Fruit fly (Drosophila melanogaster) whole organism, embryonic: Measurements from ENCODE around the gene Dlc90F.

Experiments
- Blimp-1 ChIP-seq: fragments of 200-800 bp; sonication (Bioruptor generic); optimal IDR thresholded peaks from 3 replicates; lab custom pipeline; 2018; ENCODE audit warnings: missing biosample characterization, missing genetic modification characterization, mild to moderate bottlenecking, moderate library complexity, missing genetic modification reagents
- CG10209 ChIP-seq: fragments of 200-800 bp; sonication (Bioruptor generic); optimal IDR thresholded peaks from 3 replicates; lab custom pipeline; 2017; ENCODE audit warnings: missing biosample characterization, mild to moderate bottlenecking, missing genetic modification characterization, missing genetic modification reagents
- CG10366 ChIP-seq: fragments of 200-800 bp; sonication (Bioruptor generic); IDR thresholded peaks from 2 replicates; pipeline ENCODE4 v1.3.6; 2022; ENCODE audit warnings: missing biosample characterization, missing genetic modification characterization
- CG11398 ChIP-seq: fragments of 200-800 bp; sonication (Bioruptor generic); optimal IDR thresholded peaks from 2 replicates; lab custom pipeline; 2016; ENCODE audit warnings: missing biosample characterization, missing genetic modification characterization
- CG12104 ChIP-seq: fragments of 200-800 bp; sonication (Bioruptor generic); optimal IDR thresholded peaks from 3 replicates; lab custom pipeline; 2016; ENCODE audit warnings: missing biosample characterization, missing genetic modification characterization
- CG15073 ChIP-seq: fragments of 200-800 bp; sonication (Bioruptor generic); optimal IDR thresholded peaks from 2 replicates; lab custom pipeline; 2016; ENCODE audit warnings: missing biosample characterization, missing genetic modification characterization
- CG2199 ChIP-seq: fragments of 200-800 bp; sonication (Bioruptor generic); IDR thresholded peaks from 3 replicates; pipeline ENCODE4 v1.3.6; 2022; ENCODE audit warnings: missing biosample characterization, missing genetic modification characterization
- CG3281 ChIP-seq: fragments of 200-800 bp; sonication (Bioruptor generic); optimal IDR thresholded peaks from 3 replicates; lab custom pipeline; 2017; ENCODE audit warnings: missing biosample characterization, mild to moderate bottlenecking, missing genetic modification characterization
- CG4820 ChIP-seq: fragments of 200-800 bp; sonication (Bioruptor generic); optimal IDR thresholded peaks from 3 replicates; lab custom pipeline; 2016; ENCODE audit warnings: missing biosample characterization, missing genetic modification characterization
- CG6683 ChIP-seq: fragments of 200-800 bp; sonication (Bioruptor generic); optimal IDR thresholded peaks from 2 replicates; lab custom pipeline; 2017; ENCODE audit warnings: missing biosample characterization, mild to moderate bottlenecking, missing genetic modification characterization, missing genetic modification reagents
- CG8765 ChIP-seq: fragments of 200-800 bp; sonication (Bioruptor generic); IDR thresholded peaks from 2 replicates; pipeline ENCODE4 v1.3.6; 2022; ENCODE audit warnings: missing biosample characterization, missing genetic modification characterization
- Dbx ChIP-seq: fragments of 200-800 bp; sonication (Bioruptor generic); IDR thresholded peaks from 3 replicates; pipeline ENCODE4 v1.3.6; 2022; ENCODE audit warnings: missing biosample characterization, missing genetic modification characterization
- E2f2 ChIP-seq: fragments of 200-800 bp; sonication (Bioruptor generic); IDR thresholded peaks from 2 replicates; pipeline ENCODE4 v1.3.6; 2022; ENCODE audit warnings: missing biosample characterization, missing genetic modification characterization
- HLHmδ ChIP-seq: fragments of 200-800 bp; sonication (Bioruptor generic); optimal IDR thresholded peaks from 2 replicates; lab custom pipeline; 2018; ENCODE audit warnings: missing biosample characterization, mild to moderate bottlenecking, missing genetic modification characterization, moderate library complexity
- Hey ChIP-seq: fragments of 200-800 bp; sonication (Bioruptor generic); optimal IDR thresholded peaks from 3 replicates; lab custom pipeline; 2018; ENCODE audit warnings: missing biosample characterization, mild to moderate bottlenecking, missing genetic modification characterization
- Med ChIP-seq: fragments of 200-800 bp; sonication (Bioruptor generic); peaks from one replicate; lab custom pipeline; 2016; ENCODE audit warnings: missing biosample characterization, missing genetic modification characterization, mild to moderate bottlenecking, inconsistent platforms, moderate library complexity
- Ptx1 ChIP-seq: fragments of 200-800 bp; sonication (Bioruptor generic); IDR thresholded peaks from 2 replicates; pipeline ENCODE4 v1.3.6; 2022; ENCODE audit warnings: missing biosample characterization, missing genetic modification characterization
- al ChIP-seq: fragments of 200-800 bp; sonication (Bioruptor generic); IDR thresholded peaks from 2 replicates; pipeline ENCODE4 v1.3.6; 2022; ENCODE audit warnings: missing biosample characterization, missing genetic modification characterization
- caup ChIP-seq: fragments of 200-800 bp; sonication (Bioruptor generic); optimal IDR thresholded peaks from 3 replicates; lab custom pipeline; 2017; ENCODE audit warnings: missing biosample characterization, mild to moderate bottlenecking, missing genetic modification characterization, moderate library complexity; ENCODE audit not compliant: severe bottlenecking
- corto ChIP-seq: fragments of 200-800 bp; sonication (Bioruptor generic); optimal IDR thresholded peaks from 2 replicates; lab custom pipeline; 2016; ENCODE audit warnings: missing biosample characterization, mild to moderate bottlenecking, missing genetic modification characterization, moderate library complexity
- fd96Cb ChIP-seq: fragments of 200-800 bp; sonication (Bioruptor generic); optimal IDR thresholded peaks from 2 replicates; lab custom pipeline; 2018; ENCODE audit warnings: missing biosample characterization, mild to moderate bottlenecking, missing genetic modification characterization, moderate library complexity
- hb ChIP-seq: fragments of 200-800 bp; sonication (Bioruptor generic); IDR thresholded peaks from 3 replicates; pipeline ENCODE4 v1.3.6; 2022; ENCODE audit warnings: missing biosample characterization, missing genetic modification characterization; ENCODE audit not compliant: partially characterized antibody
- jumu ChIP-seq: fragments of 200-800 bp; sonication (Bioruptor generic); optimal IDR thresholded peaks from 3 replicates; lab custom pipeline; 2016; ENCODE audit warnings: missing biosample characterization, missing genetic modification characterization
- kah ChIP-seq: fragments of 200-800 bp; sonication (Bioruptor generic); optimal IDR thresholded peaks from 2 replicates; lab custom pipeline; 2018; ENCODE audit warnings: missing biosample characterization, mild to moderate bottlenecking, missing genetic modification characterization
- ken ChIP-seq: fragments of 200-800 bp; sonication (Bioruptor generic); IDR thresholded peaks from 3 replicates; pipeline ENCODE4 v1.3.6; 2022; ENCODE audit warnings: missing biosample characterization, missing genetic modification characterization
- mld ChIP-seq: fragments of 200-800 bp; sonication (Bioruptor generic); IDR thresholded peaks from 3 replicates; pipeline ENCODE4 v1.3.6; 2022; ENCODE audit warnings: missing biosample characterization, missing genetic modification characterization; ENCODE audit not compliant: partially characterized antibody
- nom ChIP-seq: fragments of 200-800 bp; sonication (Bioruptor generic); optimal IDR thresholded peaks from 2 replicates; lab custom pipeline; 2017; ENCODE audit warnings: missing biosample characterization, missing genetic modification characterization, mild to moderate bottlenecking, moderate library complexity, missing genetic modification reagents
- otp ChIP-seq: fragments of 200-800 bp; sonication (Bioruptor generic); IDR thresholded peaks from 3 replicates; pipeline ENCODE4, ENCODE4 v1.3.6; 2022; ENCODE audit warnings: missing biosample characterization, missing genetic modification characterization
- pho ChIP-seq: fragments of 200-800 bp; sonication (Bioruptor generic); optimal IDR thresholded peaks from 2 replicates; lab custom pipeline; 2016; ENCODE audit warnings: missing biosample characterization, missing genetic modification characterization
- ranshi ChIP-seq: fragments of 200-800 bp; sonication (Bioruptor generic); IDR thresholded peaks from 2 replicates; pipeline ENCODE4 v1.3.6; 2022; ENCODE audit warnings: missing biosample characterization, missing genetic modification characterization
- sens-2 ChIP-seq: fragments of 200-800 bp; sonication (Bioruptor generic); IDR thresholded peaks from 2 replicates; pipeline ENCODE4 v1.3.6; 2022; ENCODE audit warnings: missing biosample characterization, missing genetic modification characterization
- slou ChIP-seq: fragments of 200-800 bp; sonication (Bioruptor generic); optimal IDR thresholded peaks from 3 replicates; lab custom pipeline; 2016; ENCODE audit warnings: missing biosample characterization, missing genetic modification characterization
- sqz ChIP-seq: fragments of 200-800 bp; sonication (Bioruptor generic); optimal IDR thresholded peaks from 3 replicates; lab custom pipeline; 2018; ENCODE audit warnings: missing biosample characterization, mild to moderate bottlenecking, missing genetic modification characterization
- ssp ChIP-seq: fragments of 200-800 bp; sonication (Bioruptor generic); IDR thresholded peaks from 2 replicates; pipeline ENCODE4 v1.3.6; 2022; ENCODE audit warnings: missing biosample characterization, missing genetic modification characterization
- tio ChIP-seq: fragments of 200-800 bp; sonication (Bioruptor generic); optimal IDR thresholded peaks from 2 replicates; lab custom pipeline; 2017; ENCODE audit warnings: missing biosample characterization, missing genetic modification characterization, inconsistent platforms
- tna ChIP-seq: fragments of 200-800 bp; sonication (Bioruptor generic); IDR thresholded peaks from 2 replicates; pipeline ENCODE4 v1.3.6; 2022; ENCODE audit warnings: missing biosample characterization, missing genetic modification characterization; ENCODE audit not compliant: partially characterized antibody
- twi ChIP-seq: fragments of 200-800 bp; optimal IDR thresholded peaks from 2 replicates; lab custom pipeline; 2019; ENCODE audit warnings: missing biosample characterization, mild to moderate bottlenecking, missing genetic modification characterization, moderate library complexity
- usp ChIP-seq: fragments of >200 bp; optimal IDR thresholded peaks from 2 replicates; lab custom pipeline; 2017; ENCODE audit warnings: missing biosample characterization, missing genetic modification characterization
- vnd ChIP-seq: fragments of 200-800 bp; sonication (Bioruptor generic); IDR thresholded peaks from 3 replicates; pipeline ENCODE4 v1.3.6; 2022; ENCODE audit warnings: missing biosample characterization, missing genetic modification characterization; ENCODE audit not compliant: partially characterized antibody
- vvl ChIP-seq: fragments of 200-800 bp; sonication (Bioruptor generic); IDR thresholded peaks from 2 replicates; pipeline ENCODE4 v1.3.6; 2022; ENCODE audit warnings: missing biosample characterization, missing genetic modification characterization
- wek ChIP-seq: fragments of 200-800 bp; sonication (Bioruptor generic); optimal IDR thresholded peaks from 3 replicates; lab custom pipeline; 2018; ENCODE audit warnings: missing biosample characterization, mild to moderate bottlenecking, missing genetic modification characterization, moderate library complexity
- zen ChIP-seq: fragments of 200-800 bp; sonication (Bioruptor generic); optimal IDR thresholded peaks from 3 replicates; lab custom pipeline; 2018; ENCODE audit warnings: missing biosample characterization, mild to moderate bottlenecking, missing genetic modification characterization, moderate library complexity

Dlc90F gene

dm6 chr3R:18292371-18292770 is 6.7 kb upstream of the Dlc90F start:
- TF ChIP-seq zen (no peak), twi (peak; percentile 80)

dm6 chr3R:18294488-18294887 is 4.5 kb upstream of the Dlc90F start:
- no peak for TF ChIP-seq vvl
- TF ChIP-seq corto: no peak
- no peak for TF ChIP-seq ken (GFP tag; lab: Robert Waterston, UW)
- peak; percentile 64 for TF ChIP-seq nom (GFP tag; lab: Kevin White, UChicago)
- TF ChIP-seq HLHmδ (GFP tag; lab: Kevin White, UChicago): no peak
- no peak for TF ChIP-seq sens-2 (GFP tag; lab: Robert Waterston, UW)
- TF ChIP-seq sqz (GFP tag; lab: Kevin White, UChicago): peak; percentile 12
- TF ChIP-seq jumu (GFP tag; lab: Kevin White, UChicago): no peak
- peak; percentile 4; the same call in 1 of the 3 replicates for TF ChIP-seq CG2199 (GFP tag; lab: Robert Waterston, UW)
- TF ChIP-seq ssp (GFP tag; lab: Robert Waterston, UW): no peak
- TF ChIP-seq CG4820 (GFP tag; lab: Kevin White, UChicago): no peak
- TF ChIP-seq tna (GFP tag; lab: Robert Waterston, UW): no peak
- TF ChIP-seq kah: no peak
- TF ChIP-seq otp (GFP tag; lab: Robert Waterston, UW): no peak
- peak; percentile 4 for TF ChIP-seq Med (GFP tag; lab: Kevin White, UChicago)
- no peak for TF ChIP-seq al (GFP tag; lab: Robert Waterston, UW)
- TF ChIP-seq wek (GFP tag; lab: Kevin White, UChicago): no peak
- no peak for TF ChIP-seq CG6683
- no peak for TF ChIP-seq CG8765
- TF ChIP-seq pho (GFP tag; lab: Kevin White, UChicago): no peak
- no peak for TF ChIP-seq E2f2 (GFP tag; lab: Robert Waterston, UW)
- no peak for TF ChIP-seq CG10366
- TF ChIP-seq Blimp-1 (GFP tag; lab: Kevin White, UChicago): peak; percentile 53
- TF ChIP-seq CG11398 (GFP tag; lab: Kevin White, UChicago): no peak
- TF ChIP-seq tio (GFP tag; lab: Kevin White, UChicago): no peak
- TF ChIP-seq hb (GFP tag; lab: Robert Waterston, UW): no peak
- no peak for TF ChIP-seq CG15073 (GFP tag; lab: Kevin White, UChicago)
- no peak for TF ChIP-seq CG10209 (GFP tag; lab: Kevin White, UChicago)
- no peak for TF ChIP-seq vnd (GFP tag; lab: Robert Waterston, UW)
- TF ChIP-seq CG3281 (GFP tag; lab: Kevin White, UChicago): no peak
- no peak for TF ChIP-seq usp (GFP tag; lab: Kevin White, UChicago)
- TF ChIP-seq ranshi: no peak
- no peak for TF ChIP-seq CG12104 (GFP tag; lab: Kevin White, UChicago)
- no peak for TF ChIP-seq mld (GFP tag; lab: Robert Waterston, UW)
- TF ChIP-seq Ptx1 (GFP tag; lab: Robert Waterston, UW): no peak
- TF ChIP-seq Hey (tag; lab: Kevin White, UChicago): no peak
- TF ChIP-seq Dbx: no peak
- TF ChIP-seq caup (GFP tag; lab: Kevin White, UChicago): no peak
- no peak for TF ChIP-seq fd96Cb (tag; lab: Kevin White, UChicago)
- no peak for TF ChIP-seq slou (GFP tag; lab: Kevin White, UChicago)
- TF ChIP-seq, all 482 proteins: peak for 5
